Fruit fly (Drosophila melanogaster) whole organism, embryonic: ENCODE data around the gene CG10348.

ENCODE experiments used
- CG10209 ChIP-seq: fragments of 200-800 bp; sonication (Bioruptor generic); optimal IDR thresholded peaks from 3 replicates; lab custom pipeline; 2017; ENCODE audit warnings: missing biosample characterization, mild to moderate bottlenecking, missing genetic modification characterization, missing genetic modification reagents
- CG10267 ChIP-seq: fragments of 200-800 bp; sonication (Bioruptor generic); optimal IDR thresholded peaks from 2 replicates; lab custom pipeline; 2018; ENCODE audit warnings: missing biosample characterization, mild to moderate bottlenecking, missing genetic modification characterization, moderate library complexity
- CG10431 ChIP-seq: fragments of 200-800 bp; sonication (Bioruptor generic); optimal IDR thresholded peaks from 3 replicates; lab custom pipeline; 2018; ENCODE audit warnings: missing biosample characterization, mild to moderate bottlenecking, missing genetic modification characterization
- CG12104 ChIP-seq: fragments of 200-800 bp; sonication (Bioruptor generic); optimal IDR thresholded peaks from 3 replicates; lab custom pipeline; 2016; ENCODE audit warnings: missing biosample characterization, missing genetic modification characterization
- CG12219 ChIP-seq: fragments of 200-800 bp; sonication (Bioruptor generic); optimal IDR thresholded peaks from 3 replicates; lab custom pipeline; 2018; ENCODE audit warnings: missing biosample characterization, mild to moderate bottlenecking, missing genetic modification characterization
- CG1233 ChIP-seq: fragments of 200-800 bp; sonication (Bioruptor generic); optimal IDR thresholded peaks from 4 replicates; lab custom pipeline; 2018; ENCODE audit warnings: missing biosample characterization, mild to moderate bottlenecking, missing genetic modification characterization
- CG13123 ChIP-seq: fragments of 200-800 bp; sonication (Bioruptor generic); optimal IDR thresholded peaks from 2 replicates; lab custom pipeline; 2016; ENCODE audit warnings: missing biosample characterization, missing genetic modification characterization
- CG16779 ChIP-seq: fragments of 200-800 bp; sonication (Bioruptor generic); IDR thresholded peaks from 2 replicates; pipeline ENCODE4 v1.3.6; 2022; ENCODE audit warnings: missing biosample characterization, missing genetic modification characterization
- CG18262 ChIP-seq: fragments of 200-800 bp; optimal IDR thresholded peaks from 3 replicates; lab custom pipeline; 2019; ENCODE audit warnings: missing biosample characterization, mild to moderate bottlenecking, missing genetic modification characterization, moderate library complexity
- CG2120 ChIP-seq: fragments of 200-800 bp; sonication (Bioruptor generic); optimal IDR thresholded peaks from 3 replicates; lab custom pipeline; 2016; ENCODE audit warnings: missing biosample characterization, missing genetic modification characterization
- CG3407 ChIP-seq: fragments of 200-800 bp; sonication (Bioruptor generic); optimal IDR thresholded peaks from 2 replicates; lab custom pipeline; 2018; ENCODE audit warnings: missing biosample characterization, mild to moderate bottlenecking, missing genetic modification characterization
- CG3847 ChIP-seq: fragments of 200-800 bp; sonication (Bioruptor generic); IDR thresholded peaks from 2 replicates; pipeline ENCODE4 v1.3.6; 2022; ENCODE audit warnings: missing biosample characterization, missing genetic modification characterization
- CG4617 ChIP-seq: fragments of 200-800 bp; sonication (Bioruptor generic); optimal IDR thresholded peaks from 3 replicates; lab custom pipeline; 2016; ENCODE audit warnings: missing biosample characterization, missing genetic modification characterization, borderline replicate concordance
- CG4730 ChIP-seq: fragments of 200-800 bp; sonication (Bioruptor generic); IDR thresholded peaks from 2 replicates; pipeline ENCODE4 v1.3.6; 2022; ENCODE audit warnings: missing biosample characterization, missing genetic modification characterization
- CG6175 ChIP-seq: fragments of 200-800 bp; sonication (Bioruptor generic); IDR thresholded peaks from 3 replicates; pipeline ENCODE4 v1.3.6; 2022; ENCODE audit warnings: missing biosample characterization, missing genetic modification characterization
- CG7271 ChIP-seq: fragments of 200-800 bp; sonication (Bioruptor generic); optimal IDR thresholded peaks from 2 replicates; lab custom pipeline; 2018; ENCODE audit warnings: missing biosample characterization, mild to moderate bottlenecking, missing genetic modification characterization, moderate library complexity
- CG7556 ChIP-seq: fragments of 200-800 bp; sonication (Bioruptor generic); optimal IDR thresholded peaks from 2 replicates; lab custom pipeline; 2017; ENCODE audit warnings: missing biosample characterization, mild to moderate bottlenecking, missing genetic modification characterization
- CG8290 ChIP-seq, 3 experiments: fragments of 200-800 bp; sonication (Bioruptor generic); optimal IDR thresholded peaks; 2 replicates each; lab custom pipeline; 2016 to 2019; ENCODE audit warnings: missing biosample characterization in 3 of 3, missing genetic modification characterization in 3 of 3, mild to moderate bottlenecking in 2 of 3, moderate library complexity in 1 of 3
- CG9932 ChIP-seq: fragments of 200-800 bp; sonication (Bioruptor generic); IDR thresholded peaks from 2 replicates; pipeline ENCODE4 v1.3.6; 2022; ENCODE audit warnings: missing biosample characterization, missing genetic modification characterization
- GATAe ChIP-seq: fragments of 200-800 bp; sonication (Bioruptor generic); conservative IDR thresholded peaks from 2 replicates; pipeline ENCODE4 v1.3.6; 2022; ENCODE audit warnings: missing biosample characterization, missing genetic modification characterization
- Hand ChIP-seq: fragments of 200-800 bp; sonication (Bioruptor generic); optimal IDR thresholded peaks from 2 replicates; lab custom pipeline; 2017; ENCODE audit warnings: mild to moderate bottlenecking, missing biosample characterization, missing genetic modification reagents, missing genetic modification characterization
- Hr51 ChIP-seq, 2 experiments: fragments of 200-800 bp; sonication (Bioruptor generic); optimal IDR thresholded peaks; 2 replicates in 1 of 2; 3 replicates in 1 of 2; lab custom pipeline; 2016 to 2018; ENCODE audit warnings: missing biosample characterization in 2 of 2, missing genetic modification characterization in 2 of 2, mild to moderate bottlenecking in 1 of 2, moderate library complexity in 1 of 2
- Max ChIP-seq: fragments of 200-800 bp; sonication (Bioruptor generic); optimal IDR thresholded peaks from 2 replicates; lab custom pipeline; 2016; ENCODE audit warnings: missing biosample characterization, mild to moderate bottlenecking, missing genetic modification characterization
- Nf-YB ChIP-seq: fragments of 200-800 bp; sonication (Bioruptor generic); optimal IDR thresholded peaks from 3 replicates; lab custom pipeline; 2019; ENCODE audit warnings: missing biosample characterization, mild to moderate bottlenecking, missing genetic modification characterization, moderate library complexity
- PHDP ChIP-seq: fragments of 200-800 bp; sonication (Bioruptor generic); optimal IDR thresholded peaks from 3 replicates; lab custom pipeline; 2018; ENCODE audit warnings: missing biosample characterization, mild to moderate bottlenecking, missing genetic modification characterization, moderate library complexity
- Scr ChIP-seq: fragments of 200-800 bp; sonication (Bioruptor generic); IDR thresholded peaks from 2 replicates; pipeline ENCODE4 v1.3.6; 2022; ENCODE audit warnings: missing biosample characterization, missing genetic modification characterization; ENCODE audit not compliant: partially characterized antibody
- Ssrp ChIP-seq: fragments of 200-800 bp; sonication (Bioruptor generic); optimal IDR thresholded peaks from 2 replicates; lab custom pipeline; 2018; ENCODE audit warnings: missing biosample characterization, mild to moderate bottlenecking, missing genetic modification characterization, moderate library complexity
- Trl ChIP-seq, 3 experiments: fragments of >200 bp in 2 of 3; fragments of 200-800 bp in 1 of 3; sonication (Bioruptor generic) in 1 of 3; optimal IDR thresholded peaks; 2 replicates in 1 of 3; 3 replicates in 2 of 3; lab custom pipeline; 2016 to 2017; ENCODE audit warnings: missing biosample characterization in 1 of 3, missing genetic modification characterization in 1 of 3
- Vsx1 ChIP-seq: fragments of 200-800 bp; sonication (Bioruptor generic); optimal IDR thresholded peaks from 2 replicates; lab custom pipeline; 2017; ENCODE audit warnings: missing biosample characterization, mild to moderate bottlenecking, missing genetic modification characterization, missing genetic modification reagents
- abd-A ChIP-seq: fragments of 200-800 bp; sonication (Bioruptor generic); optimal IDR thresholded peaks from 3 replicates; lab custom pipeline; 2019; ENCODE audit warnings: missing biosample characterization, mild to moderate bottlenecking, missing genetic modification characterization, moderate library complexity
- btn ChIP-seq: fragments of 200-800 bp; sonication (Bioruptor generic); optimal IDR thresholded peaks from 2 replicates; lab custom pipeline; 2016; ENCODE audit warnings: missing biosample characterization, missing genetic modification characterization
- ci ChIP-seq: fragments of 200-800 bp; sonication (Bioruptor generic); IDR thresholded peaks from 3 replicates; pipeline ENCODE4 v1.3.6; 2022; ENCODE audit warnings: missing biosample characterization, missing genetic modification characterization
- dmrt11E ChIP-seq: fragments of 200-800 bp; sonication (Bioruptor generic); optimal IDR thresholded peaks from 3 replicates; lab custom pipeline; 2018; ENCODE audit warnings: missing biosample characterization, mild to moderate bottlenecking, missing genetic modification characterization, moderate library complexity
- dysf ChIP-seq: fragments of 200-800 bp; sonication (Bioruptor generic); IDR thresholded peaks from 3 replicates; pipeline ENCODE4 v1.3.6; 2022; ENCODE audit warnings: missing biosample characterization, missing genetic modification characterization
- en ChIP-seq: fragments of 200-800 bp; sonication (Bioruptor generic); optimal IDR thresholded peaks from 2 replicates; lab custom pipeline; 2016; ENCODE audit warnings: missing biosample characterization, missing genetic modification characterization
- knrl ChIP-seq: fragments of 200-800 bp; sonication (Bioruptor generic); IDR thresholded peaks from 3 replicates; pipeline ENCODE4 v1.3.6; 2022; ENCODE audit warnings: missing biosample characterization, missing genetic modification characterization; ENCODE audit not compliant: partially characterized antibody
- lilli ChIP-seq: fragments of 200-800 bp; sonication (Bioruptor generic); optimal IDR thresholded peaks from 3 replicates; lab custom pipeline; 2016; ENCODE audit warnings: missing biosample characterization, missing genetic modification characterization
- nau ChIP-seq: fragments of 200-800 bp; sonication (Bioruptor generic); optimal IDR thresholded peaks from 3 replicates; lab custom pipeline; 2017; ENCODE audit warnings: missing biosample characterization, mild to moderate bottlenecking, missing genetic modification characterization, missing genetic modification reagents
- pb ChIP-seq: fragments of 200-800 bp; sonication (Bioruptor generic); optimal IDR thresholded peaks from 3 replicates; lab custom pipeline; 2016; ENCODE audit warnings: missing biosample characterization, missing genetic modification characterization
- schlank ChIP-seq: fragments of 200-800 bp; sonication (Bioruptor generic); optimal IDR thresholded peaks from 2 replicates; lab custom pipeline; 2018; ENCODE audit warnings: missing biosample characterization, mild to moderate bottlenecking, missing genetic modification characterization
- sob ChIP-seq: fragments of 200-800 bp; sonication (Bioruptor generic); IDR thresholded peaks from 2 replicates; pipeline ENCODE4 v1.3.6; 2022; ENCODE audit warnings: missing biosample characterization, missing genetic modification characterization
- sr ChIP-seq: fragments of 200-800 bp; sonication (Bioruptor generic); IDR thresholded peaks from 3 replicates; pipeline ENCODE4 v1.3.6; 2022; ENCODE audit warnings: missing biosample characterization, missing genetic modification characterization
- stwl ChIP-seq: fragments of 200-800 bp; sonication (Bioruptor generic); optimal IDR thresholded peaks from 3 replicates; lab custom pipeline; 2018; ENCODE audit warnings: missing biosample characterization, mild to moderate bottlenecking, missing genetic modification characterization, moderate library complexity
- sug ChIP-seq: fragments of 200-800 bp; optimal IDR thresholded peaks from 2 replicates; lab custom pipeline; 2019; ENCODE audit warnings: missing biosample characterization, mild to moderate bottlenecking, missing genetic modification characterization, moderate library complexity
- trem ChIP-seq: fragments of 200-800 bp; optimal IDR thresholded peaks from 3 replicates; lab custom pipeline; 2019; ENCODE audit warnings: missing biosample characterization, mild to moderate bottlenecking, missing genetic modification characterization, moderate library complexity
- tup ChIP-seq: fragments of 200-800 bp; sonication (Bioruptor generic); optimal IDR thresholded peaks from 2 replicates; lab custom pipeline; 2016; ENCODE audit warnings: missing biosample characterization, mild to moderate bottlenecking, missing genetic modification characterization, moderate library complexity

CG10348 gene

DNA sequence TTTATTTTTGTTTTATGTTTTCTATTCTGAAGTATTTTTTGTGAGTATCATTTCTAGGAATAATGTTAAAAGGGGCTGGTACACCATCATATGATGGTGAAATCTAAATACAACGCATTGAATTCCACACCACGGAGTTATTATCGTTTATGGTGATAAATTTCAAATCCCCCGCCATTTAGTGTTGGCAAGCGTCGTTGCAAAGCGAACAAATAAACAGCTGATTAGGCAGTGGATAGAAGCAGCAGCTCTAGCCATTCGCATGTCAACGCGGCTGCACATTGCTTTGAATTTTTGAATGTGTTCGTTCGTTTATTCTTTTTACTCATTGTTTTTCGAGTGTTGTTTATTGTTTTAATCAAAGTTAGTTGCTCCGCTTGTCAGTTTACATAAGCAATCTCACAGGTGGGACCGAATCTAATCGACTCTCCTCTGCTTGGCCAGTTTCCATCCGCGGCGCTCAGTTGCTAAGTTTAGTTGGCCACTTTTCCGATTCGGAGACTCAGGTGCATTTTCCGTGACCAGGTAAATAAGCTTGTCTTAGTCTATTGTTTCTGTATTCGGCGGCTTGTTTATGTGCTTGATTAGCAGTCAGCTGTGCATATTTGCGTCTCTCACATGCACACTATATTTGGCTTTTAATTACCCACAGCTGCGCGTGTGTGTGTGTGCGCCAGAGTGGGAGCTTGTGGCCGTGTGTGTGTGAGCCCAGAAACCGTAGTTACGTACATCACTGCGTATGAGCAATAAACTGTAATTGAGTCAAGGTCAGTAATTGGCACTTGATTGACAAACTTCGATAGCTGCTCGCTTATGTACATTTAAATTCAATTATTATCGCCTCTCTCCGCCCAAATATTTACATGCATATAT, 55.1 kb downstream of the CG10348 start, which contains the start of the genes Mst36Fa and CG31751 (continued):
- TF ChIP-seq dysf (GFP tag; lab: Robert Waterston, UW): peak; percentile 56; the same call in 1 of the 3 replicates
- TF ChIP-seq Trl (optimal IDR thresholded peaks at IDR 0.05; lab: Kevin White, UChicago): no peak
- TF ChIP-seq Trl (GFP tag; optimal IDR thresholded peaks at IDR 0.05; lab: Kevin White, UChicago): peak; percentile 85
- no peak for TF ChIP-seq Scr (GFP tag; lab: Robert Waterston, UW)
- TF ChIP-seq CG10431 (GFP tag; lab: Kevin White, UChicago): peak; percentile 82
- TF ChIP-seq schlank (tag; lab: Kevin White, UChicago): peak; percentile 88
- peak; percentile 77 for TF ChIP-seq PHDP (tag; lab: Kevin White, UChicago)
- peak; percentile 61 for TF ChIP-seq Hand
- no peak for TF ChIP-seq nau
- peak; percentile 88 for TF ChIP-seq CG7556 (GFP tag; lab: Kevin White, UChicago)
- TF ChIP-seq CG1233 (GFP tag; lab: Kevin White, UChicago): peak; percentile 87
- peak; percentile 79 for TF ChIP-seq sob
- peak; percentile 83 for TF ChIP-seq ci (GFP tag; lab: Robert Waterston, UW)
- no peak for TF ChIP-seq dmrt11E (tag; lab: Kevin White, UChicago)
- peak; percentile 79 for TF ChIP-seq CG16779 (GFP tag; lab: Robert Waterston, UW)
- peak; percentile 7 for TF ChIP-seq trem (tag; lab: Kevin White, UChicago)
- no peak for TF ChIP-seq abd-A (tag; lab: Kevin White, UChicago)
- TF ChIP-seq Max (GFP tag; lab: Kevin White, UChicago): peak; percentile 57
- TF ChIP-seq stwl (tag; lab: Kevin White, UChicago): peak; percentile 72
- TF ChIP-seq pb (GFP tag; lab: Kevin White, UChicago): peak; percentile 78
- TF ChIP-seq Hr51 (GFP tag; optimal IDR thresholded peaks at IDR 0.05; lab: Kevin White, UChicago): peak; percentile 43 to 75
- peak; percentile 28; the same call in 1 of the 2 replicates for TF ChIP-seq CG3847 (GFP tag; lab: Robert Waterston, UW)
- peak; percentile 68 for TF ChIP-seq Nf-YB (GFP tag; lab: Kevin White, UChicago)
- no peak for TF ChIP-seq GATAe (GFP tag; lab: Robert Waterston, UW)
- peak; percentile 57 for TF ChIP-seq CG18262
- peak; percentile 29 for TF ChIP-seq lilli (GFP tag; lab: Kevin White, UChicago)
- no peak for TF ChIP-seq CG4730
- TF ChIP-seq sr (GFP tag; lab: Robert Waterston, UW): peak; percentile 45; the same call in 2 of the 3 replicates
- TF ChIP-seq tup (GFP tag; lab: Kevin White, UChicago): peak; percentile 71
- no peak for TF ChIP-seq CG7271 (tag; lab: Kevin White, UChicago)
- peak; percentile 97 for TF ChIP-seq Vsx1 (GFP tag; lab: Kevin White, UChicago)
- peak; percentile 79 for TF ChIP-seq CG13123
- peak; percentile 32; the same call in 1 of the 2 replicates for TF ChIP-seq CG9932 (GFP tag; lab: Robert Waterston, UW)
- TF ChIP-seq knrl (GFP tag; lab: Robert Waterston, UW): 0 out of 3 replicates have a peak, but pooled peaks have one; percentile 39
- peak; percentile 90 for TF ChIP-seq CG10267 (tag; lab: Kevin White, UChicago)
- peak; percentile 45 for TF ChIP-seq CG8290 (GFP tag; optimal IDR thresholded peaks at IDR 0.05; lab: Kevin White, UChicago)
- TF ChIP-seq CG8290 (tag; optimal IDR thresholded peaks at IDR 0.05; lab: Kevin White, UChicago): peak in 1 of 2 experiments; percentile 97
- TF ChIP-seq en (GFP tag; lab: Kevin White, UChicago): peak; percentile 45
- peak; percentile 69 for TF ChIP-seq CG4617
- peak; percentile 9 for TF ChIP-seq Ssrp (tag; lab: Kevin White, UChicago)
- peak; percentile 82 for TF ChIP-seq CG12219 (GFP tag; lab: Kevin White, UChicago)
- peak; percentile 68 for TF ChIP-seq btn (GFP tag; lab: Kevin White, UChicago)
- peak; percentile 96 for TF ChIP-seq sug (tag; lab: Kevin White, UChicago)
- peak; percentile 88 for TF ChIP-seq CG10209 (GFP tag; lab: Kevin White, UChicago)
- peak; percentile 46; the same call in 1 of the 3 replicates for TF ChIP-seq CG6175 (GFP tag; lab: Robert Waterston, UW)
- TF ChIP-seq CG12104: peak; percentile 73
- TF ChIP-seq CG2120 (GFP tag; lab: Kevin White, UChicago): peak; percentile 71
- TF ChIP-seq CG3407 (GFP tag; lab: Kevin White, UChicago): peak; percentile 92
